Worm (Caenorhabditis elegans) whole organism, L1 larva: ENCODE measurements around the gene Y67A10A.2.
A peak's percentile ranks its signal among the peaks of the same experiment; 100 is the strongest.

Experiments
- C16A3.4 ChIP-seq: fragments of 150-350 bp; optimal IDR thresholded peaks from 2 replicates; lab custom pipeline; 2014; ENCODE audit warnings: missing biosample characterization, missing genetic modification characterization
- aha-1 ChIP-seq: fragments of 150-350 bp; optimal IDR thresholded peaks from 2 replicates; lab custom pipeline; 2014; ENCODE audit warnings: missing biosample characterization, missing genetic modification characterization
- alr-1 ChIP-seq: fragments of 200-800 bp; sonication (Bioruptor generic); optimal IDR thresholded peaks from 2 replicates; lab custom pipeline; 2018; ENCODE audit warnings: borderline replicate concordance, mild to moderate bottlenecking, missing genetic modification characterization, missing compliant biosample characterization
- ama-1 ChIP-seq: fragments of 150-350 bp; optimal IDR thresholded peaks from 2 replicates; lab custom pipeline; 2014
- blmp-1 ChIP-seq: fragments of 150-350 bp; optimal IDR thresholded peaks from 2 replicates; lab custom pipeline; 2014; ENCODE audit warnings: missing biosample characterization, missing genetic modification characterization
- ceh-63 ChIP-seq: fragments of 200-800 bp; sonication (Bioruptor generic); optimal IDR thresholded peaks from 2 replicates; lab custom pipeline; 2018; ENCODE audit warnings: mild to moderate bottlenecking, missing genetic modification characterization, missing compliant biosample characterization
- ceh-8 ChIP-seq: fragments of 200-800 bp; sonication (Bioruptor generic); optimal IDR thresholded peaks from 2 replicates; lab custom pipeline; 2018; ENCODE audit warnings: mild to moderate bottlenecking, missing genetic modification characterization, moderate library complexity, missing compliant biosample characterization
- ceh-82 ChIP-seq, 3 experiments: fragments of 150-350 bp in 1 of 3; sonication (generic microtip) in 2 of 3; optimal IDR thresholded peaks; 2 replicates each; lab custom pipeline; 2014 to 2017; ENCODE audit warnings: missing biosample characterization in 3 of 3, missing genetic modification characterization in 3 of 3
- ceh-90 ChIP-seq: sonication (generic microtip); optimal IDR thresholded peaks from 2 replicates; lab custom pipeline; 2016; ENCODE audit warnings: missing genetic modification characterization, missing compliant biosample characterization
- dpl-1 ChIP-seq, 3 experiments: fragments of 150-350 bp in 2 of 3; sonication (generic microtip) in 1 of 3; optimal IDR thresholded peaks; 2 replicates each; lab custom pipeline; 2014 to 2017; ENCODE audit warnings: missing biosample characterization in 3 of 3, missing genetic modification characterization in 3 of 3, missing genetic modification reagents in 3 of 3
- dsc-1 ChIP-seq: sonication (generic microtip); optimal IDR thresholded peaks from 2 replicates; lab custom pipeline; 2016; ENCODE audit warnings: mild to moderate bottlenecking, missing genetic modification characterization, missing compliant biosample characterization
- efl-1 ChIP-seq, 4 experiments: fragments of 150-350 bp; optimal IDR thresholded peaks in 3 of 4; peaks in 1 of 4; 1 replicate in 1 of 4; 2 replicates in 3 of 4; lab custom pipeline; 2014; ENCODE audit warnings: missing biosample characterization in 2 of 4, missing genetic modification characterization in 2 of 4, missing genetic modification reagents in 2 of 4
- elt-2 ChIP-seq: sonication (generic microtip); optimal IDR thresholded peaks from 2 replicates; lab custom pipeline; 2016; ENCODE audit warnings: missing genetic modification characterization, mild to moderate bottlenecking, inconsistent platforms, missing compliant biosample characterization, missing genetic modification reagents
- elt-3 ChIP-seq, 6 experiments: fragments of 150-350 bp in 1 of 6; sonication (generic microtip); optimal IDR thresholded peaks; 2 replicates each; lab custom pipeline; 2017 to 2018; ENCODE audit warnings: missing biosample characterization in 6 of 6, missing genetic modification characterization in 6 of 6, inconsistent platforms in 1 of 6
- fkh-10 ChIP-seq: sonication (generic microtip); optimal IDR thresholded peaks from 2 replicates; lab custom pipeline; 2017; ENCODE audit warnings: missing biosample characterization, missing genetic modification reagents, missing genetic modification characterization
- fkh-8 ChIP-seq: sonication (generic microtip); optimal IDR thresholded peaks from 2 replicates; lab custom pipeline; 2016; ENCODE audit warnings: mild to moderate bottlenecking, missing genetic modification characterization, missing compliant biosample characterization
- hlh-4 ChIP-seq: sonication (generic microtip); optimal IDR thresholded peaks from 2 replicates; lab custom pipeline; 2016; ENCODE audit warnings: mild to moderate bottlenecking, missing genetic modification characterization, missing compliant biosample characterization
- irx-1 ChIP-seq: sonication (generic microtip); optimal IDR thresholded peaks from 2 replicates; lab custom pipeline; 2016; ENCODE audit warnings: missing genetic modification characterization, missing compliant biosample characterization
- isw-1 ChIP-seq: fragments of 200-800 bp; sonication (Bioruptor generic); IDR thresholded peaks from 2 replicates; pipeline ENCODE4 v1.3.6; 2022; ENCODE audit warnings: missing genetic modification characterization, missing compliant biosample characterization
- jun-1 ChIP-seq: fragments of 150-350 bp; optimal IDR thresholded peaks from 2 replicates; lab custom pipeline; 2014; ENCODE audit warnings: missing biosample characterization, missing genetic modification reagents, missing genetic modification characterization
- lin-13 ChIP-seq: fragments of 150-350 bp; optimal IDR thresholded peaks from 2 replicates; lab custom pipeline; 2014; ENCODE audit warnings: missing biosample characterization, missing genetic modification reagents, missing genetic modification characterization
- lin-35 ChIP-seq, 2 experiments: fragments of 150-350 bp; optimal IDR thresholded peaks; 2 replicates each; lab custom pipeline; 2014; ENCODE audit warnings: missing biosample characterization in 2 of 2, missing genetic modification characterization in 2 of 2, missing genetic modification reagents in 2 of 2
- lin-39 ChIP-seq: fragments of 150-350 bp; optimal IDR thresholded peaks from 2 replicates; lab custom pipeline; 2014; ENCODE audit warnings: missing biosample characterization, missing genetic modification reagents, missing genetic modification characterization
- lir-3 ChIP-seq: sonication (generic microtip); optimal IDR thresholded peaks from 2 replicates; lab custom pipeline; 2016; ENCODE audit warnings: mild to moderate bottlenecking, missing genetic modification characterization, moderate library complexity, missing compliant biosample characterization; ENCODE audit not compliant: poor library complexity
- lsy-2 ChIP-seq, 2 experiments: fragments of 150-350 bp; optimal IDR thresholded peaks; 2 replicates each; lab custom pipeline; 2014; ENCODE audit warnings: missing biosample characterization in 2 of 2, missing genetic modification characterization in 2 of 2
- mab-9 ChIP-seq: fragments of 200-800 bp; sonication (Bioruptor generic); IDR thresholded peaks from 2 replicates; pipeline ENCODE4 v1.3.6; 2022; ENCODE audit warnings: missing genetic modification reagents, missing genetic modification characterization, missing compliant biosample characterization
- mef-2 ChIP-seq: fragments of 150-350 bp; optimal IDR thresholded peaks from 2 replicates; lab custom pipeline; 2014; ENCODE audit warnings: missing biosample characterization, missing genetic modification characterization
- nhr-237 ChIP-seq: fragments of 150-350 bp; optimal IDR thresholded peaks from 2 replicates; lab custom pipeline; 2014; ENCODE audit warnings: missing biosample characterization, missing genetic modification characterization
- nhr-47 ChIP-seq: sonication (generic microtip); optimal IDR thresholded peaks from 2 replicates; lab custom pipeline; 2016; ENCODE audit warnings: mild to moderate bottlenecking, missing genetic modification characterization, moderate library complexity, missing compliant biosample characterization
- nhr-71 ChIP-seq: sonication (generic microtip); optimal IDR thresholded peaks from 2 replicates; lab custom pipeline; 2016; ENCODE audit warnings: mild to moderate bottlenecking, missing genetic modification characterization, moderate library complexity, missing compliant biosample characterization
- nhr-76 ChIP-seq: sonication (generic microtip); optimal IDR thresholded peaks from 2 replicates; lab custom pipeline; 2017; ENCODE audit warnings: missing biosample characterization, missing genetic modification characterization
- nhr-85 ChIP-seq: sonication (generic microtip); peaks from one replicate; lab custom pipeline; 2016; ENCODE audit warnings: missing genetic modification characterization, inconsistent platforms, missing compliant biosample characterization
- nhr-90 ChIP-seq: sonication (generic microtip); optimal IDR thresholded peaks from 2 replicates; lab custom pipeline; 2016; ENCODE audit warnings: mild to moderate bottlenecking, missing genetic modification characterization, missing compliant biosample characterization; ENCODE audit not compliant: poor library complexity
- pax-3 ChIP-seq: fragments of 200-800 bp; sonication (Bioruptor generic); optimal IDR thresholded peaks from 2 replicates; lab custom pipeline; 2018; ENCODE audit warnings: mild to moderate bottlenecking, missing genetic modification characterization, moderate library complexity, missing compliant biosample characterization
- pqm-1 ChIP-seq: sonication (generic microtip); optimal IDR thresholded peaks from 3 replicates; lab custom pipeline; 2017; ENCODE audit warnings: missing biosample characterization, missing genetic modification characterization
- snpc-4 ChIP-seq: fragments of 150-350 bp; optimal IDR thresholded peaks from 2 replicates; lab custom pipeline; 2014; ENCODE audit warnings: missing biosample characterization, missing genetic modification characterization
- snu-23 ChIP-seq: sonication (generic microtip); optimal IDR thresholded peaks from 2 replicates; lab custom pipeline; 2016; ENCODE audit warnings: missing genetic modification characterization, missing compliant biosample characterization
- sptf-1 ChIP-seq: fragments of 150-350 bp; optimal IDR thresholded peaks from 2 replicates; lab custom pipeline; 2014; ENCODE audit warnings: missing biosample characterization, missing genetic modification characterization
- sup-37 ChIP-seq: fragments of 200-800 bp; sonication (Bioruptor generic); optimal IDR thresholded peaks from 2 replicates; lab custom pipeline; 2018; ENCODE audit warnings: mild to moderate bottlenecking, missing genetic modification characterization, missing compliant biosample characterization
- swsn-7 ChIP-seq: sonication (generic microtip); optimal IDR thresholded peaks from 2 replicates; lab custom pipeline; 2016; ENCODE audit warnings: missing genetic modification characterization, missing compliant biosample characterization
- tbx-2 ChIP-seq: sonication (generic microtip); optimal IDR thresholded peaks from 2 replicates; lab custom pipeline; 2016; ENCODE audit warnings: missing genetic modification characterization, missing compliant biosample characterization
- unc-30 ChIP-seq: sonication (generic microtip); optimal IDR thresholded peaks from 2 replicates; lab custom pipeline; 2017; ENCODE audit warnings: missing biosample characterization, missing genetic modification characterization
- unc-86 ChIP-seq: sonication (generic microtip); optimal IDR thresholded peaks from 2 replicates; lab custom pipeline; 2016; ENCODE audit warnings: missing genetic modification characterization, missing compliant biosample characterization
- xbp-1 ChIP-seq: sonication (generic microtip); optimal IDR thresholded peaks from 2 replicates; lab custom pipeline; 2016; ENCODE audit warnings: missing genetic modification characterization, missing compliant biosample characterization
- zip-4 ChIP-seq: fragments of 200-800 bp; sonication (Bioruptor generic); optimal IDR thresholded peaks from 2 replicates; lab custom pipeline; 2018; ENCODE audit warnings: mild to moderate bottlenecking, missing genetic modification characterization, moderate library complexity, missing compliant biosample characterization

Y67A10A.2 gene

ce11 chrIV:14356120-14356519, 18.3 kb downstream of the Y67A10A.2 start (continued):
- TF ChIP-seq unc-86 = peak; percentile 61
- peak; percentile 88 for TF ChIP-seq dsc-1 (tag; lab: Kevin White, UChicago)
- no peak for TF ChIP-seq ama-1 (lab: Kevin White, UChicago)
- peak; percentile 72 for TF ChIP-seq nhr-71 (tag; lab: Kevin White, UChicago)
- no peak for TF ChIP-seq jun-1
- peak; percentile 31 to 68 for TF ChIP-seq lsy-2 (tag; optimal IDR thresholded peaks at IDR 0.05; lab: Kevin White, UChicago)
- no peak for TF ChIP-seq aha-1 (tag; lab: Kevin White, UChicago)
- peak; percentile 51 for TF ChIP-seq fkh-8
- TF ChIP-seq nhr-237 (tag; lab: Kevin White, UChicago) = no peak
- TF ChIP-seq lir-3 (tag; lab: Kevin White, UChicago) = peak; percentile 19
- peak; percentile 57 to 74 for TF ChIP-seq efl-1 (optimal IDR thresholded peaks at IDR 0.05; lab: Kevin White, UChicago)
- peak; percentile 17 to 80 for TF ChIP-seq efl-1 (GFP tag; optimal IDR thresholded peaks at IDR 0.05 in 1 of 2; lab: Kevin White, UChicago)

- TF ChIP-seq ceh-82 (tag; optimal IDR thresholded peaks at IDR 0.05; lab: Kevin White, UChicago) (no peak), elt-2 (tag; lab: Kevin White, UChicago) (no peak), swsn-7 (no peak), sptf-1 (tag; lab: Kevin White, UChicago) (no peak), ceh-90 (no peak), unc-86 (no peak), snpc-4 (tag; lab: Kevin White, UChicago) (no peak), pqm-1 (tag; lab: Kevin White, UChicago) (no peak), sup-37 (GFP tag; lab: Kevin White, UChicago) (no peak), alr-1 (tag; lab: Kevin White, UChicago) (no peak), irx-1 (tag; lab: Kevin White, UChicago) (no peak), lir-3 (tag; lab: Kevin White, UChicago) (no peak), isw-1 (GFP tag; lab: Robert Waterston, UW) (no peak), nhr-85 (no peak)
These were observed 23.3 kb downstream of the Y67A10A.2 start, which contains the start of gene ssu-2 for ce11 chrIV:14361189-14361588. ssu-2 (plus strand) TSS chrIV:14361247.

ce11 chrIV:14365837-14366378, 28.1 kb downstream of the Y67A10A.2 start:
- TF ChIP-seq elt-3 (tag; optimal IDR thresholded peaks at IDR 0.05; lab: Kevin White, UChicago) (no peak), unc-30 (tag; lab: Kevin White, UChicago) (no peak), blmp-1 (no peak)
- TF ChIP-seq, all 84 proteins: peak for 0

- no peak for TF ChIP-seq mef-2 (tag; lab: Kevin White, UChicago)
- peak; percentile 75 for TF ChIP-seq unc-86
- peak; percentile 6 to 73 (median 32) for TF ChIP-seq ceh-82 (tag; optimal IDR thresholded peaks at IDR 0.05; lab: Kevin White, UChicago)
- peak; percentile 49 for TF ChIP-seq nhr-47 (tag; lab: Kevin White, UChicago)
- TF ChIP-seq nhr-90 (tag; lab: Kevin White, UChicago) = no peak
- no peak for TF ChIP-seq C16A3.4 (tag; lab: Kevin White, UChicago)
- no peak for TF ChIP-seq ama-1 (lab: Kevin White, UChicago)
- TF ChIP-seq fkh-8 = peak; percentile 78
- TF ChIP-seq lin-13 (GFP tag; lab: Kevin White, UChicago) = no peak
- TF ChIP-seq tbx-2 (tag; lab: Kevin White, UChicago) = peak; percentile 44
- no peak for TF ChIP-seq sup-37 (GFP tag; lab: Kevin White, UChicago)
- TF ChIP-seq lsy-2 (tag; optimal IDR thresholded peaks at IDR 0.05; lab: Kevin White, UChicago) = peak in 1 of 2 experiments; percentile 66
- TF ChIP-seq fkh-10 = peak; percentile 76
- TF ChIP-seq ceh-8 = peak; percentile 2
- peak; percentile 47 for TF ChIP-seq xbp-1 (tag; lab: Kevin White, UChicago)
- TF ChIP-seq snu-23 = peak; percentile 49
- TF ChIP-seq hlh-4 (tag; lab: Kevin White, UChicago) = no peak
- TF ChIP-seq ceh-63 (GFP tag; lab: Kevin White, UChicago) = no peak
- TF ChIP-seq zip-4 (GFP tag; lab: Kevin White, UChicago) = no peak
- TF ChIP-seq nhr-71 (tag; lab: Kevin White, UChicago) = peak; percentile 52
- TF ChIP-seq lin-39 (tag; lab: Kevin White, UChicago) = no peak
- TF ChIP-seq lin-35 (GFP tag; optimal IDR thresholded peaks at IDR 0.05; lab: Kevin White, UChicago) = peak in 1 of 2 experiments; percentile 29
- TF ChIP-seq pqm-1 (tag; lab: Kevin White, UChicago) = no peak
- peak; percentile 36 for TF ChIP-seq isw-1 (GFP tag; lab: Robert Waterston, UW)
- peak in 1 of 3 experiments; percentile 25 for TF ChIP-seq dpl-1 (GFP tag; optimal IDR thresholded peaks at IDR 0.05; lab: Kevin White, UChicago)
- no peak for TF ChIP-seq mab-9 (GFP tag; lab: Robert Waterston, UW)
- peak; percentile 33 for TF ChIP-seq pax-3 (tag; lab: Kevin White, UChicago)
- no peak for TF ChIP-seq nhr-76 (tag; lab: Kevin White, UChicago)
- no peak for TF ChIP-seq nhr-85
- peak; percentile 51 for TF ChIP-seq swsn-7
These were observed 33.8 kb downstream of the Y67A10A.2 start for ce11 chrIV:14371639-14372038.
